Worm (Caenorhabditis elegans) whole organism, L1 larva: Measurements from ENCODE around the gene W03H9.2.

Experiments used
- C16A3.4 ChIP-seq: fragments of 150-350 bp; optimal IDR thresholded peaks from 2 replicates; lab custom pipeline; 2014; ENCODE audit warnings: missing biosample characterization, missing genetic modification characterization
- C34B4.2 ChIP-seq: sonication (generic microtip); optimal IDR thresholded peaks from 2 replicates; lab custom pipeline; 2017; ENCODE audit warnings: mild to moderate bottlenecking, missing genetic modification characterization, missing compliant biosample characterization
- Y116A8C.19 ChIP-seq: sonication (generic microtip); optimal IDR thresholded peaks from 2 replicates; lab custom pipeline; 2016; ENCODE audit warnings: missing compliant biosample characterization, missing genetic modification characterization, borderline replicate concordance
- alr-1 ChIP-seq: fragments of 200-800 bp; sonication (Bioruptor generic); optimal IDR thresholded peaks from 2 replicates; lab custom pipeline; 2018; ENCODE audit warnings: borderline replicate concordance, mild to moderate bottlenecking, missing genetic modification characterization, missing compliant biosample characterization
- aly-2 ChIP-seq: fragments of 150-350 bp; optimal IDR thresholded peaks from 2 replicates; lab custom pipeline; 2014; ENCODE audit warnings: missing biosample characterization, missing genetic modification characterization
- ama-1 ChIP-seq: fragments of 150-350 bp; optimal IDR thresholded peaks from 2 replicates; lab custom pipeline; 2014
- blmp-1 ChIP-seq: fragments of 150-350 bp; optimal IDR thresholded peaks from 2 replicates; lab custom pipeline; 2014; ENCODE audit warnings: missing biosample characterization, missing genetic modification characterization
- ceh-63 ChIP-seq: fragments of 200-800 bp; sonication (Bioruptor generic); optimal IDR thresholded peaks from 2 replicates; lab custom pipeline; 2018; ENCODE audit warnings: mild to moderate bottlenecking, missing genetic modification characterization, missing compliant biosample characterization
- ceh-8 ChIP-seq: fragments of 200-800 bp; sonication (Bioruptor generic); optimal IDR thresholded peaks from 2 replicates; lab custom pipeline; 2018; ENCODE audit warnings: mild to moderate bottlenecking, missing genetic modification characterization, moderate library complexity, missing compliant biosample characterization
- ceh-82 ChIP-seq, 3 experiments: fragments of 150-350 bp in 1 of 3; sonication (generic microtip) in 2 of 3; optimal IDR thresholded peaks; 2 replicates each; lab custom pipeline; 2014 to 2017; ENCODE audit warnings: missing biosample characterization in 3 of 3, missing genetic modification characterization in 3 of 3
- ceh-88 ChIP-seq: fragments of 200-800 bp; sonication (Bioruptor generic); IDR thresholded peaks from 2 replicates; pipeline ENCODE4 v1.3.6; 2022; ENCODE audit warnings: missing genetic modification characterization, missing compliant biosample characterization
- ces-1 ChIP-seq: fragments of 150-350 bp; optimal IDR thresholded peaks from 2 replicates; lab custom pipeline; 2014; ENCODE audit warnings: missing biosample characterization, missing genetic modification reagents, missing genetic modification characterization
- dsc-1 ChIP-seq: sonication (generic microtip); optimal IDR thresholded peaks from 2 replicates; lab custom pipeline; 2016; ENCODE audit warnings: mild to moderate bottlenecking, missing genetic modification characterization, missing compliant biosample characterization
- efl-1 ChIP-seq, 4 experiments: fragments of 150-350 bp; optimal IDR thresholded peaks in 3 of 4; peaks in 1 of 4; 1 replicate in 1 of 4; 2 replicates in 3 of 4; lab custom pipeline; 2014; ENCODE audit warnings: missing biosample characterization in 2 of 4, missing genetic modification characterization in 2 of 4, missing genetic modification reagents in 2 of 4
- efl-3 ChIP-seq: fragments of 200-800 bp; sonication (Bioruptor generic); optimal IDR thresholded peaks from 2 replicates; lab custom pipeline; 2018; ENCODE audit warnings: mild to moderate bottlenecking, missing genetic modification characterization, missing compliant biosample characterization
- egl-27 ChIP-seq, 2 experiments: fragments of 150-350 bp in 1 of 2; sonication (generic microtip); optimal IDR thresholded peaks; 3 replicates each; lab custom pipeline; 2017 to 2018; ENCODE audit warnings: missing biosample characterization in 2 of 2, missing genetic modification characterization in 2 of 2, missing genetic modification reagents in 2 of 2
- elt-2 ChIP-seq: sonication (generic microtip); optimal IDR thresholded peaks from 2 replicates; lab custom pipeline; 2016; ENCODE audit warnings: missing genetic modification characterization, mild to moderate bottlenecking, inconsistent platforms, missing compliant biosample characterization, missing genetic modification reagents
- elt-3 ChIP-seq, 6 experiments: fragments of 150-350 bp in 1 of 6; sonication (generic microtip); optimal IDR thresholded peaks; 2 replicates each; lab custom pipeline; 2017 to 2018; ENCODE audit warnings: missing biosample characterization in 6 of 6, missing genetic modification characterization in 6 of 6, inconsistent platforms in 1 of 6
- ets-5 ChIP-seq: fragments of 200-800 bp; sonication (Bioruptor generic); IDR thresholded peaks from 2 replicates; pipeline ENCODE4 v1.3.6; 2022; ENCODE audit warnings: missing genetic modification characterization, missing compliant biosample characterization
- fkh-10 ChIP-seq: sonication (generic microtip); optimal IDR thresholded peaks from 2 replicates; lab custom pipeline; 2017; ENCODE audit warnings: missing biosample characterization, missing genetic modification reagents, missing genetic modification characterization
- fkh-4 ChIP-seq: sonication (generic microtip); optimal IDR thresholded peaks from 2 replicates; lab custom pipeline; 2016; ENCODE audit warnings: missing compliant biosample characterization, missing genetic modification characterization, borderline replicate concordance
- fos-1 ChIP-seq: fragments of 150-350 bp; optimal IDR thresholded peaks from 2 replicates; lab custom pipeline; 2014; ENCODE audit warnings: missing biosample characterization, missing genetic modification characterization
- grh-1 ChIP-seq: fragments of 200-800 bp; sonication (Bioruptor generic); IDR thresholded peaks from 2 replicates; pipeline ENCODE4 v1.3.6; 2022; ENCODE audit warnings: missing genetic modification reagents, missing genetic modification characterization, missing compliant biosample characterization
- hlh-17 ChIP-seq: fragments of 200-800 bp; sonication (Bioruptor generic); optimal IDR thresholded peaks from 2 replicates; lab custom pipeline; 2018; ENCODE audit warnings: missing genetic modification characterization, mild to moderate bottlenecking, missing compliant biosample characterization, moderate library complexity, borderline replicate concordance
- hlh-4 ChIP-seq: sonication (generic microtip); optimal IDR thresholded peaks from 2 replicates; lab custom pipeline; 2016; ENCODE audit warnings: mild to moderate bottlenecking, missing genetic modification characterization, missing compliant biosample characterization
- isw-1 ChIP-seq: fragments of 200-800 bp; sonication (Bioruptor generic); IDR thresholded peaks from 2 replicates; pipeline ENCODE4 v1.3.6; 2022; ENCODE audit warnings: missing genetic modification characterization, missing compliant biosample characterization
- lin-14 ChIP-seq: fragments of 200-800 bp; sonication (Bioruptor generic); optimal IDR thresholded peaks from 2 replicates; lab custom pipeline; 2018; ENCODE audit warnings: mild to moderate bottlenecking, missing genetic modification characterization, moderate library complexity, missing compliant biosample characterization
- lin-39 ChIP-seq: fragments of 150-350 bp; optimal IDR thresholded peaks from 2 replicates; lab custom pipeline; 2014; ENCODE audit warnings: missing biosample characterization, missing genetic modification reagents, missing genetic modification characterization
- lir-3 ChIP-seq: sonication (generic microtip); optimal IDR thresholded peaks from 2 replicates; lab custom pipeline; 2016; ENCODE audit warnings: mild to moderate bottlenecking, missing genetic modification characterization, moderate library complexity, missing compliant biosample characterization; ENCODE audit not compliant: poor library complexity
- lsy-2 ChIP-seq, 2 experiments: fragments of 150-350 bp; optimal IDR thresholded peaks; 2 replicates each; lab custom pipeline; 2014; ENCODE audit warnings: missing biosample characterization in 2 of 2, missing genetic modification characterization in 2 of 2
- mef-2 ChIP-seq: fragments of 150-350 bp; optimal IDR thresholded peaks from 2 replicates; lab custom pipeline; 2014; ENCODE audit warnings: missing biosample characterization, missing genetic modification characterization
- mep-1 ChIP-seq: fragments of 150-350 bp; optimal IDR thresholded peaks from 2 replicates; lab custom pipeline; 2014; ENCODE audit warnings: missing biosample characterization, missing genetic modification characterization
- nhr-12 ChIP-seq: sonication (generic microtip); optimal IDR thresholded peaks from 2 replicates; lab custom pipeline; 2017; ENCODE audit warnings: missing biosample characterization, missing genetic modification characterization
- nhr-20 ChIP-seq: sonication (generic microtip); optimal IDR thresholded peaks from 2 replicates; lab custom pipeline; 2016; ENCODE audit warnings: mild to moderate bottlenecking, missing genetic modification characterization, missing compliant biosample characterization
- nhr-237 ChIP-seq: fragments of 150-350 bp; optimal IDR thresholded peaks from 2 replicates; lab custom pipeline; 2014; ENCODE audit warnings: missing biosample characterization, missing genetic modification characterization
- nhr-71 ChIP-seq: sonication (generic microtip); optimal IDR thresholded peaks from 2 replicates; lab custom pipeline; 2016; ENCODE audit warnings: mild to moderate bottlenecking, missing genetic modification characterization, moderate library complexity, missing compliant biosample characterization
- nhr-76 ChIP-seq: sonication (generic microtip); optimal IDR thresholded peaks from 2 replicates; lab custom pipeline; 2017; ENCODE audit warnings: missing biosample characterization, missing genetic modification characterization
- nhr-77 ChIP-seq: fragments of 150-350 bp; optimal IDR thresholded peaks from 2 replicates; lab custom pipeline; 2014; ENCODE audit warnings: missing biosample characterization, missing genetic modification characterization
- nhr-84 ChIP-seq: sonication (generic microtip); optimal IDR thresholded peaks from 2 replicates; lab custom pipeline; 2017; ENCODE audit warnings: missing biosample characterization, missing genetic modification characterization
- nhr-90 ChIP-seq: sonication (generic microtip); optimal IDR thresholded peaks from 2 replicates; lab custom pipeline; 2016; ENCODE audit warnings: mild to moderate bottlenecking, missing genetic modification characterization, missing compliant biosample characterization; ENCODE audit not compliant: poor library complexity
- pag-3 ChIP-seq: sonication (generic microtip); optimal IDR thresholded peaks from 2 replicates; lab custom pipeline; 2017; ENCODE audit warnings: missing genetic modification characterization, mild to moderate bottlenecking, missing compliant biosample characterization, antibody characterized with exemption, borderline replicate concordance; ENCODE audit not compliant: insufficient read depth
- rnt-1 ChIP-seq: sonication (generic microtip); optimal IDR thresholded peaks from 2 replicates; lab custom pipeline; 2016; ENCODE audit warnings: mild to moderate bottlenecking, missing genetic modification characterization, moderate library complexity, missing compliant biosample characterization
- skn-1 ChIP-seq: fragments of 150-350 bp; optimal IDR thresholded peaks from 2 replicates; lab custom pipeline; 2014; ENCODE audit warnings: missing biosample characterization, missing genetic modification characterization
- snpc-4 ChIP-seq: fragments of 150-350 bp; optimal IDR thresholded peaks from 2 replicates; lab custom pipeline; 2014; ENCODE audit warnings: missing biosample characterization, missing genetic modification characterization
- snu-23 ChIP-seq: sonication (generic microtip); optimal IDR thresholded peaks from 2 replicates; lab custom pipeline; 2016; ENCODE audit warnings: missing genetic modification characterization, missing compliant biosample characterization
- sptf-1 ChIP-seq: fragments of 150-350 bp; optimal IDR thresholded peaks from 2 replicates; lab custom pipeline; 2014; ENCODE audit warnings: missing biosample characterization, missing genetic modification characterization
- sup-37 ChIP-seq: fragments of 200-800 bp; sonication (Bioruptor generic); optimal IDR thresholded peaks from 2 replicates; lab custom pipeline; 2018; ENCODE audit warnings: mild to moderate bottlenecking, missing genetic modification characterization, missing compliant biosample characterization
- unc-130 ChIP-seq: fragments of 150-350 bp; optimal IDR thresholded peaks from 2 replicates; lab custom pipeline; 2017; ENCODE audit warnings: missing biosample characterization, missing genetic modification characterization, inconsistent platforms
- unc-62 ChIP-seq: fragments of 150-350 bp; optimal IDR thresholded peaks from 2 replicates; lab custom pipeline; 2014; ENCODE audit warnings: missing biosample characterization, missing genetic modification reagents, missing genetic modification characterization
- unc-98 ChIP-seq: fragments of 200-800 bp; sonication (Bioruptor generic); IDR thresholded peaks from 2 replicates; pipeline ENCODE4 v1.3.6; 2022; ENCODE audit warnings: missing genetic modification characterization, missing compliant biosample characterization
- xbp-1 ChIP-seq: sonication (generic microtip); optimal IDR thresholded peaks from 2 replicates; lab custom pipeline; 2016; ENCODE audit warnings: missing genetic modification characterization, missing compliant biosample characterization
- ztf-4 ChIP-seq: fragments of 150-350 bp; optimal IDR thresholded peaks from 2 replicates; lab custom pipeline; 2014; ENCODE audit warnings: missing biosample characterization, missing genetic modification characterization

W03H9.2 gene

DNA sequence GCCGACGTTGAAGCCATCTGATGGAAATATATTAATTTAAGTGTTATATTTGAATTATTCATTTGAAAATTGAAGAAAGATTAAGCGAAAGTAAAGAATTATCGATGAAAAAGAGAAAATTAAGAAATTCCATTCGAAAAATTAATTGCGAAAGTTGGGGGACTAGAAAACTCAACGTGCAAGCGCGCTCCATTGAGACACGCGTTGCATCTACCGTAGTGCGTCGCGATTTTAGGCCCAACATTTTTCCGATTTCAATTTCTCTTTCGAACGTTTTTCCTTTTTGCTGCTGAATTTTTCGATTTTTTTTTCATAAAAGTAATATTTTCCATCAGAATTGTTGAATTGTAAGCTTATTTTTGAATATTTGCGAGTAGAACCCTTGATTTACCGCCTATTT is 10.7 kb upstream of the W03H9.2 start, which contains the start of gene Y48B6A.1 (continued):
- TF ChIP-seq C34B4.2 (tag; lab: Kevin White, UChicago) (no peak), ceh-82 (tag; optimal IDR thresholded peaks at IDR 0.05; lab: Kevin White, UChicago) (peak; percentile 94 to 99 (median 96)), nhr-76 (tag; lab: Kevin White, UChicago) (no peak), isw-1 (GFP tag; lab: Robert Waterston, UW) (peak; percentile 92), unc-98 (GFP tag; lab: Robert Waterston, UW) (peak; percentile 92), efl-1 (optimal IDR thresholded peaks at IDR 0.05; lab: Kevin White, UChicago) (peak; percentile 91 to 94), efl-1 (GFP tag; optimal IDR thresholded peaks at IDR 0.05 in 1 of 2; lab: Kevin White, UChicago) (peak; percentile 89 to 98), ama-1 (lab: Kevin White, UChicago) (no peak), nhr-20 (tag; lab: Kevin White, UChicago) (peak; percentile 90), ets-5 (GFP tag; lab: Robert Waterston, UW) (no peak), unc-130 (tag; lab: Kevin White, UChicago) (peak; percentile 99), elt-3 (tag; optimal IDR thresholded peaks at IDR 0.05; lab: Kevin White, UChicago) (peak in 5 of 6 experiments; percentile 71 to 100 (median 85)), snpc-4 (tag; lab: Kevin White, UChicago) (peak; percentile 94), dsc-1 (tag; lab: Kevin White, UChicago) (peak; percentile 89), fkh-4 (tag; lab: Kevin White, UChicago) (peak; percentile 92), Y116A8C.19 (tag; lab: Kevin White, UChicago) (no peak), ceh-63 (GFP tag; lab: Kevin White, UChicago) (peak; percentile 35), skn-1 (tag; lab: Kevin White, UChicago) (peak; percentile 97), lir-3 (tag; lab: Kevin White, UChicago) (peak; percentile 97), ceh-88 (GFP tag; lab: Robert Waterston, UW) (peak; percentile 79), rnt-1 (peak; percentile 99), blmp-1 (tag; lab: Kevin White, UChicago) (peak; percentile 87), hlh-17 (no peak), snu-23 (peak; percentile 96), ceh-8 (peak; percentile 30), C16A3.4 (peak; percentile 98), elt-2 (tag; lab: Kevin White, UChicago) (peak; percentile 49), unc-62 (GFP tag; lab: Kevin White, UChicago) (no peak), ztf-4 (tag; lab: Kevin White, UChicago) (peak; percentile 74), nhr-71 (tag; lab: Kevin White, UChicago) (peak; percentile 96), nhr-90 (peak; percentile 96), lin-39 (tag; lab: Kevin White, UChicago) (peak; percentile 71), sptf-1 (tag; lab: Kevin White, UChicago) (no peak), nhr-77 (tag; lab: Kevin White, UChicago) (peak; percentile 99), lsy-2 (tag; optimal IDR thresholded peaks at IDR 0.05; lab: Kevin White, UChicago) (peak; percentile 98 to 99), xbp-1 (peak; percentile 94), efl-3 (GFP tag; lab: Kevin White, UChicago) (no peak), grh-1 (GFP tag; lab: Robert Waterston, UW) (peak; percentile 67), alr-1 (tag; lab: Kevin White, UChicago) (no peak), lin-14 (GFP tag; lab: Kevin White, UChicago) (peak; percentile 96), egl-27 (tag; optimal IDR thresholded peaks at IDR 0.05; lab: Kevin White, UChicago) (peak; percentile 8 to 63), ces-1 (GFP tag; lab: Kevin White, UChicago) (no peak), fkh-10 (GFP tag; lab: Kevin White, UChicago) (peak; percentile 66), fos-1 (tag; lab: Kevin White, UChicago) (peak; percentile 77), hlh-4 (tag; lab: Kevin White, UChicago) (no peak), pag-3 (tag; lab: Kevin White, UChicago) (peak; percentile 54), sup-37 (GFP tag; lab: Kevin White, UChicago) (peak; percentile 30), nhr-237 (tag; lab: Kevin White, UChicago) (peak; percentile 90), aly-2 (peak; percentile 88), nhr-84 (tag; lab: Kevin White, UChicago) (peak; percentile 23), nhr-12 (no peak), mef-2 (tag; lab: Kevin White, UChicago) (peak; percentile 10), mep-1 (tag; lab: Kevin White, UChicago) (peak; percentile 98)
